Fruit fly (Drosophila melanogaster) S2 (cell line): ENCODE results near the gene Ugt316A1.

Experiments
- CG8478 ChIP-seq: fragments of >200 bp; optimal IDR thresholded peaks from 2 replicates; lab custom pipeline; 2018
- CTCF ChIP-seq, 2 experiments: fragments of >200 bp; optimal IDR thresholded peaks; 2 replicates each; lab custom pipeline; 2018

The Ugt316A1 gene

dm6 chr3L:19015454-19016054 is 47.1 kb downstream of the Ugt316A1 start:
- TF ChIP-seq CTCF (optimal IDR thresholded peaks at IDR 0.05; lab: Kevin White, UChicago) (no peak), CG8478 (lab: Kevin White, UChicago) (no peak)

- no peak for TF ChIP-seq CTCF (optimal IDR thresholded peaks at IDR 0.05; lab: Kevin White, UChicago)
- no peak for TF ChIP-seq CG8478 (lab: Kevin White, UChicago)
These were observed 47.8 kb downstream of the Ugt316A1 start for dm6 chr3L:19014802-19015201.

- TF ChIP-seq CG8478 (lab: Kevin White, UChicago), result no peak
- TF ChIP-seq CTCF (optimal IDR thresholded peaks at IDR 0.05; lab: Kevin White, UChicago), result no peak
These were observed 48.5 kb downstream of the Ugt316A1 start for dm6 chr3L:19014090-19014489.

- TF ChIP-seq CTCF (optimal IDR thresholded peaks at IDR 0.05; lab: Kevin White, UChicago) (no peak), CG8478 (lab: Kevin White, UChicago) (no peak)
These were observed 49.4 kb downstream of the Ugt316A1 start for dm6 chr3L:19013086-19013752.

- TF ChIP-seq CTCF (optimal IDR thresholded peaks at IDR 0.05; lab: Kevin White, UChicago) (no peak), CG8478 (lab: Kevin White, UChicago) (no peak)
These were observed 51.4 kb downstream of the Ugt316A1 start for dm6 chr3L:19011174-19011573.
